Fruit fly (Drosophila melanogaster): Measurements from ENCODE around the gene Vsp37A.

DNA sequence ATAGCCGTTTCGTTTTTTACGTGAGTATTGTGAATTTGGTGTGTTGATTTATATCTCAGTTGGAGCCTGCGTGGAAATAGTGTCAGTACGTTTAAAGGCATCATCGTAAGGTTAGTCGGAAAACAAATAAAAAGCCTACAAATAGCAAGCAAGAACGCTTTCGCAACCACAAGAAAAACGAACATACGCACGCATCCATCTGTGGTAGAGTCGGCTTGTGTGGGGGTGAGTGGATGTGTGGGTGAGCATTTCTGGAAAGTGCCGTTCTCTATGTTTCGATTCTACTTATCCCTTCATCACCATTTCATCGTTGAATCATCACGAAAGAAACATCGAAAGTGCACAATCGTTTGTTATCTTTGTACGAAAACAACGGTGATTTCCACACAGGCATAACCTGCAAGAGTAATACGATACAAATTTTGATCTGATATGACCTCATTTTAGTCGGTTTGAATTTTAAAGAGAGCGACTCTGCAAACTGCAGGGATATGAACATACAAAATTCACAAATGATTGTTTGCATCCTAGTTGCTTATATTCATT, 35.1 kb downstream of the Vsp37A start:
- no peak for TF ChIP-seq Sin3A (optimal IDR thresholded peaks at IDR 0.05)
- TF ChIP-seq h (optimal IDR thresholded peaks at IDR 0.05): no peak
- TF ChIP-seq ttk (optimal IDR thresholded peaks at IDR 0.05): no peak
- TF ChIP-seq Myc (optimal IDR thresholded peaks at IDR 0.05): no peak

Data from Kc167 (cell line).